1 fruit fly cellular context compared by ENCODE assay signal in genomic region chr3R:14741192-14741915, dm6.
TF ChIP-seq lines count a peak whose summit lies in the region.

Gene eff (minus strand): TSS chr3R:14741319.
Gene jvl (plus strand): TSS chr3R:14741582.

TF ChIP-seq in whole organism, embryonic, 481 proteins besides CTCF, POLR2A, EP300 and RAD21 (continued from another document and continues in another):
- TF ChIP-seq CG18476 (GFP tag; optimal IDR thresholded peaks at IDR 0.05; lab: Kevin White, UChicago) (peak; percentile 23), sisA (GFP tag; IDR thresholded peaks at IDR 0.05; lab: Robert Waterston, UW) (peak; percentile 44), CG11398 (GFP tag; optimal IDR thresholded peaks at IDR 0.05; lab: Kevin White, UChicago) (no peak), CG13624 (GFP tag; optimal IDR thresholded peaks at IDR 0.05; lab: Kevin White, UChicago) (peak; percentile 17), GATAe (GFP tag; conservative IDR thresholded peaks at IDR 0.05; lab: Robert Waterston, UW) (0 out of 2 replicates have a peak, but pooled peaks have one; percentile 25), tap (tag; optimal IDR thresholded peaks at IDR 0.05; lab: Kevin White, UChicago) (peak; percentile 20), Mad (GFP tag; optimal IDR thresholded peaks at IDR 0.05; lab: Kevin White, UChicago) (peak; percentile 0), CG10654 (GFP tag; optimal IDR thresholded peaks at IDR 0.05; lab: Kevin White, UChicago) (peak; percentile 7), ap (GFP tag; IDR thresholded peaks at IDR 0.05; lab: Robert Waterston, UW) (0 out of 2 replicates have a peak, but pooled peaks have one; percentile 10), CG42726 (GFP tag; IDR thresholded peaks at IDR 0.05; lab: Robert Waterston, UW; ENCODE audit: partially characterized antibody) (peak; percentile 68; the same call in 1 of the 2 replicates), Hmr (GFP tag; optimal IDR thresholded peaks at IDR 0.05; lab: Kevin White, UChicago) (peak; percentile 54), knrl (GFP tag; IDR thresholded peaks at IDR 0.05; lab: Robert Waterston, UW; ENCODE audit: partially characterized antibody) (peak; percentile 96), CG18764 (GFP tag; optimal IDR thresholded peaks at IDR 0.05; lab: Kevin White, UChicago) (no peak), ems (GFP tag; optimal IDR thresholded peaks at IDR 0.05; lab: Kevin White, UChicago) (peak; percentile 25), ato (GFP tag; IDR thresholded peaks at IDR 0.05; lab: Robert Waterston, UW; ENCODE audit: partially characterized antibody) (peak; percentile 88), CG30020 (tag; optimal IDR thresholded peaks at IDR 0.05; lab: Kevin White, UChicago) (peak; percentile 41), pan (optimal IDR thresholded peaks at IDR 0.05; lab: Kevin White, UChicago) (no peak), pan (GFP tag; optimal IDR thresholded peaks at IDR 0.05 in 1 of 2, IDR thresholded peaks at IDR 0.05 in 1 of 2) (peak in 1 of 2 experiments; percentile 52), Med (GFP tag; lab: Kevin White, UChicago) (peak; percentile 89), mld (GFP tag; IDR thresholded peaks at IDR 0.05; lab: Robert Waterston, UW; ENCODE audit: partially characterized antibody) (peak; percentile 81; the same call in 2 of the 3 replicates), CG15514 (GFP tag; optimal IDR thresholded peaks at IDR 0.05; lab: Kevin White, UChicago) (peak; percentile 90), CG11696 (GFP tag; IDR thresholded peaks at IDR 0.05; lab: Robert Waterston, UW) (no peak), ind (GFP tag; optimal IDR thresholded peaks at IDR 0.05; lab: Kevin White, UChicago) (peak; percentile 24), prd (optimal IDR thresholded peaks at IDR 0.05; lab: Kevin White, UChicago) (no peak), prd (GFP tag; IDR thresholded peaks at IDR 0.05; lab: Robert Waterston, UW) (peak; percentile 30; the same call in 1 of the 3 replicates), onecut (GFP tag; IDR thresholded peaks at IDR 0.05; lab: Robert Waterston, UW) (peak; percentile 56), Rfx (GFP tag; IDR thresholded peaks at IDR 0.05; lab: Robert Waterston, UW) (peak; percentile 74), aop (GFP tag; IDR thresholded peaks at IDR 0.05; lab: Robert Waterston, UW) (no peak), Drgx (GFP tag; IDR thresholded peaks at IDR 0.05; lab: Robert Waterston, UW) (peak; percentile 41; the same call in 1 of the 2 replicates), Ssrp (tag; optimal IDR thresholded peaks at IDR 0.05; lab: Kevin White, UChicago) (peak; percentile 27), ssp (GFP tag; IDR thresholded peaks at IDR 0.05; lab: Robert Waterston, UW) (peak; percentile 29; the same call in 1 of the 2 replicates), sens (GFP tag; lab: Kevin White, UChicago) (peak; percentile 84), stwl (tag; optimal IDR thresholded peaks at IDR 0.05; lab: Kevin White, UChicago) (peak; percentile 64), Atf6 (GFP tag; IDR thresholded peaks at IDR 0.05; lab: Robert Waterston, UW) (0 out of 2 replicates have a peak, but pooled peaks have one; percentile 46), nau (GFP tag; optimal IDR thresholded peaks at IDR 0.05; lab: Kevin White, UChicago) (no peak), Hr3 (GFP tag; optimal IDR thresholded peaks at IDR 0.05; lab: Kevin White, UChicago) (peak; percentile 32), CG3726 (GFP tag; IDR thresholded peaks at IDR 0.05; lab: Robert Waterston, UW) (no peak), chm (GFP tag; IDR thresholded peaks at IDR 0.05; lab: Robert Waterston, UW) (peak; percentile 6; the same call in 1 of the 2 replicates), fd102C (GFP tag; optimal IDR thresholded peaks at IDR 0.05; lab: Kevin White, UChicago) (no peak), al (GFP tag; IDR thresholded peaks at IDR 0.05; lab: Robert Waterston, UW) (peak; percentile 34; the same call in 1 of the 2 replicates), row (GFP tag; IDR thresholded peaks at IDR 0.05; lab: Robert Waterston, UW) (peak; percentile 85), BtbVII (GFP tag; optimal IDR thresholded peaks at IDR 0.05; lab: Kevin White, UChicago) (no peak), zen (tag; optimal IDR thresholded peaks at IDR 0.05; lab: Kevin White, UChicago) (no peak), Dad (GFP tag; optimal IDR thresholded peaks at IDR 0.05; lab: Kevin White, UChicago) (peak; percentile 1), lilli (GFP tag; optimal IDR thresholded peaks at IDR 0.05; lab: Kevin White, UChicago) (peak; percentile 76), yki (optimal IDR thresholded peaks at IDR 0.05; lab: Kevin White, UChicago) (no peak), amos (GFP tag; IDR thresholded peaks at IDR 0.05; lab: Robert Waterston, UW; ENCODE audit: partially characterized antibody) (peak; percentile 94), Xrp1 (GFP tag; IDR thresholded peaks at IDR 0.05; lab: Robert Waterston, UW) (peak; percentile 45; the same call in 1 of the 2 replicates), phol (tag; optimal IDR thresholded peaks at IDR 0.05; lab: Kevin White, UChicago) (peak; percentile 21), pros (GFP tag; optimal IDR thresholded peaks at IDR 0.05; lab: Kevin White, UChicago) (no peak), Xbp1 (GFP tag; optimal IDR thresholded peaks at IDR 0.05; lab: Kevin White, UChicago) (peak; percentile 44), chinmo (GFP tag; IDR thresholded peaks at IDR 0.05; lab: Robert Waterston, UW; ENCODE audit: partially characterized antibody) (peak; percentile 77; the same call in 2 of the 4 replicates), Ptx1 (GFP tag; IDR thresholded peaks at IDR 0.05; lab: Robert Waterston, UW) (peak; percentile 69), CG6854 (GFP tag; optimal IDR thresholded peaks at IDR 0.05; lab: Kevin White, UChicago) (no peak), CG2129 (GFP tag; IDR thresholded peaks at IDR 0.05; lab: Robert Waterston, UW; ENCODE audit: partially characterized antibody) (peak; percentile 98), CG2116 (GFP tag; optimal IDR thresholded peaks at IDR 0.05; lab: Kevin White, UChicago) (peak; percentile 89), CG9215 (GFP tag; IDR thresholded peaks at IDR 0.05; lab: Robert Waterston, UW) (peak; percentile 32; the same call in 1 of the 2 replicates), cwo (GFP tag; optimal IDR thresholded peaks at IDR 0.05; lab: Kevin White, UChicago) (no peak), zen2 (GFP tag; IDR thresholded peaks at IDR 0.05; lab: Robert Waterston, UW; ENCODE audit: partially characterized antibody) (peak; percentile 96), CG10147 (GFP tag; optimal IDR thresholded peaks at IDR 0.05; lab: Kevin White, UChicago) (peak; percentile 20), Opbp (GFP tag; IDR thresholded peaks at IDR 0.05; lab: Robert Waterston, UW; ENCODE audit: partially characterized antibody) (peak; percentile 87), Ets97D (GFP tag; optimal IDR thresholded peaks at IDR 0.05; lab: Kevin White, UChicago) (peak; percentile 40), inv (GFP tag; IDR thresholded peaks at IDR 0.05; lab: Robert Waterston, UW; ENCODE audit: partially characterized antibody) (peak; percentile 94), CG14965 (GFP tag; optimal IDR thresholded peaks at IDR 0.05; lab: Kevin White, UChicago; ENCODE audit: borderline replicate concordance) (no peak), Hr51 (GFP tag; optimal IDR thresholded peaks at IDR 0.05; lab: Kevin White, UChicago) (peak; percentile 10 to 21), CG3995 (GFP tag; optimal IDR thresholded peaks at IDR 0.05; lab: Kevin White, UChicago) (peak; percentile 30), klu (GFP tag; IDR thresholded peaks at IDR 0.05; lab: Robert Waterston, UW) (peak; percentile 68), Blimp-1 (GFP tag; optimal IDR thresholded peaks at IDR 0.05; lab: Kevin White, UChicago) (peak; percentile 28), CG14710 (tag; optimal IDR thresholded peaks at IDR 0.05; lab: Kevin White, UChicago) (peak; percentile 49), Aef1 (GFP tag; IDR thresholded peaks at IDR 0.05; lab: Robert Waterston, UW) (peak; percentile 37; the same call in 1 of the 3 replicates), CG2678 (tag; optimal IDR thresholded peaks at IDR 0.05; lab: Kevin White, UChicago) (peak; percentile 10), CG30403 (GFP tag; optimal IDR thresholded peaks at IDR 0.05; lab: Kevin White, UChicago) (peak; percentile 48), slou (GFP tag; optimal IDR thresholded peaks at IDR 0.05; lab: Kevin White, UChicago) (peak; percentile 29), psq (GFP tag; optimal IDR thresholded peaks at IDR 0.05; lab: Kevin White, UChicago) (peak; percentile 3), E2f2 (GFP tag; IDR thresholded peaks at IDR 0.05; lab: Robert Waterston, UW) (peak; percentile 61; the same call in 1 of the 2 replicates), CG33213 (GFP tag; optimal IDR thresholded peaks at IDR 0.05; lab: Kevin White, UChicago) (peak; percentile 55), CoRest (tag; optimal IDR thresholded peaks at IDR 0.05; lab: Kevin White, UChicago) (peak; percentile 43), CG4617 (GFP tag; optimal IDR thresholded peaks at IDR 0.05; lab: Kevin White, UChicago; ENCODE audit: borderline replicate concordance) (peak; percentile 83), CG6791 (GFP tag; IDR thresholded peaks at IDR 0.05; lab: Robert Waterston, UW; ENCODE audit: partially characterized antibody) (peak; percentile 84), kay (GFP tag; optimal IDR thresholded peaks at IDR 0.05; lab: Kevin White, UChicago) (no peak), Dbx (GFP tag; IDR thresholded peaks at IDR 0.05; lab: Robert Waterston, UW) (peak; percentile 67), Sry-δ (GFP tag; optimal IDR thresholded peaks at IDR 0.05; lab: Kevin White, UChicago) (peak; percentile 92), crc (GFP tag; optimal IDR thresholded peaks at IDR 0.05; lab: Kevin White, UChicago) (no peak), CG7963 (GFP tag; IDR thresholded peaks at IDR 0.05; lab: Robert Waterston, UW; ENCODE audit: partially characterized antibody) (peak; percentile 83), CG8765 (GFP tag; IDR thresholded peaks at IDR 0.05; lab: Robert Waterston, UW) (peak; percentile 26; the same call in 1 of the 2 replicates), Taf1 (GFP tag; IDR thresholded peaks at IDR 0.05; lab: Robert Waterston, UW) (peak; percentile 38; the same call in 1 of the 2 replicates), jigr1 (GFP tag; IDR thresholded peaks at IDR 0.05; lab: Robert Waterston, UW) (no peak), CG8944 (GFP tag; optimal IDR thresholded peaks at IDR 0.05; lab: Kevin White, UChicago) (peak; percentile 2), CG16813 (GFP tag; IDR thresholded peaks at IDR 0.05; lab: Robert Waterston, UW; ENCODE audit: partially characterized antibody) (peak; percentile 97), her (GFP tag; optimal IDR thresholded peaks at IDR 0.05; lab: Kevin White, UChicago) (no peak), NFAT (GFP tag; IDR thresholded peaks at IDR 0.05; lab: Robert Waterston, UW) (peak; percentile 50; the same call in 1 of the 2 replicates), kni (GFP tag; optimal IDR thresholded peaks at IDR 0.05; lab: Kevin White, UChicago) (peak; percentile 20), CG17359 (tag; optimal IDR thresholded peaks at IDR 0.05; lab: Kevin White, UChicago) (peak; percentile 35), Lhr (GFP tag; optimal IDR thresholded peaks at IDR 0.05; lab: Kevin White, UChicago) (peak; percentile 33), CG1603 (tag; optimal IDR thresholded peaks at IDR 0.05; lab: Kevin White, UChicago) (peak; percentile 30), emc (GFP tag; optimal IDR thresholded peaks at IDR 0.05; lab: Kevin White, UChicago) (no peak), CG2712 (tag; optimal IDR thresholded peaks at IDR 0.05; lab: Kevin White, UChicago) (peak; percentile 62), Dp (GFP tag; optimal IDR thresholded peaks at IDR 0.05; lab: Kevin White, UChicago) (peak; percentile 49), trh (GFP tag; optimal IDR thresholded peaks at IDR 0.05; lab: Kevin White, UChicago) (no peak), Bdp1 (GFP tag; optimal IDR thresholded peaks at IDR 0.05; lab: Kevin White, UChicago) (no peak), hb (GFP tag; IDR thresholded peaks at IDR 0.05; lab: Robert Waterston, UW; ENCODE audit: partially characterized antibody) (peak; percentile 95), CG32532 (GFP tag; IDR thresholded peaks at IDR 0.05; lab: Robert Waterston, UW) (peak; percentile 50; the same call in 1 of the 2 replicates), CG1602 (GFP tag; optimal IDR thresholded peaks at IDR 0.05; lab: Kevin White, UChicago) (peak; percentile 6), HmgD (GFP tag; optimal IDR thresholded peaks at IDR 0.05; lab: Kevin White, UChicago) (no peak), CG31441 (GFP tag; IDR thresholded peaks at IDR 0.05; lab: Robert Waterston, UW) (peak; percentile 19; the same call in 1 of the 2 replicates), CG17328 (GFP tag; IDR thresholded peaks at IDR 0.05; lab: Robert Waterston, UW) (peak; percentile 43; the same call in 1 of the 2 replicates), mam (GFP tag; optimal IDR thresholded peaks at IDR 0.05; lab: Kevin White, UChicago) (peak; percentile 60), Pdp1 (GFP tag; optimal IDR thresholded peaks at IDR 0.05; lab: Kevin White, UChicago) (peak in 1 of 2 experiments; percentile 52), CG7928 (GFP tag; optimal IDR thresholded peaks at IDR 0.05; lab: Kevin White, UChicago) (peak; percentile 87), PHDP (tag; optimal IDR thresholded peaks at IDR 0.05; lab: Kevin White, UChicago) (peak; percentile 3), CG6765 (GFP tag; optimal IDR thresholded peaks at IDR 0.05; lab: Kevin White, UChicago) (no peak), Eip74EF (GFP tag; optimal IDR thresholded peaks at IDR 0.05; lab: Kevin White, UChicago) (no peak), az2 (GFP tag; optimal IDR thresholded peaks at IDR 0.05; lab: Kevin White, UChicago) (peak; percentile 22), CG6689 (GFP tag; IDR thresholded peaks at IDR 0.05; lab: Robert Waterston, UW) (0 out of 2 replicates have a peak, but pooled peaks have one; percentile 2), CG12391 (tag; optimal IDR thresholded peaks at IDR 0.05; lab: Kevin White, UChicago) (peak; percentile 70), trem (tag; optimal IDR thresholded peaks at IDR 0.05; lab: Kevin White, UChicago) (peak; percentile 43), CG3065 (GFP tag; optimal IDR thresholded peaks at IDR 0.05; lab: Kevin White, UChicago) (no peak), Hmx (GFP tag; optimal IDR thresholded peaks at IDR 0.05; lab: Kevin White, UChicago) (peak; percentile 36), Bteb2 (GFP tag; optimal IDR thresholded peaks at IDR 0.05; lab: Kevin White, UChicago) (peak; percentile 56), nerfin-2 (GFP tag; IDR thresholded peaks at IDR 0.05; lab: Robert Waterston, UW; ENCODE audit: partially characterized antibody) (peak; percentile 91), NC2β (GFP tag; optimal IDR thresholded peaks at IDR 0.05; lab: Kevin White, UChicago) (peak; percentile 34), CG13123 (GFP tag; optimal IDR thresholded peaks at IDR 0.05; lab: Kevin White, UChicago) (peak; percentile 23), CG16863 (GFP tag; optimal IDR thresholded peaks at IDR 0.05; lab: Kevin White, UChicago) (no peak), CG18262 (tag; optimal IDR thresholded peaks at IDR 0.05; lab: Kevin White, UChicago) (peak; percentile 16)
